Worm (Caenorhabditis elegans) whole organism, mixed stage, embryonic: ENCODE data around the gene C42D8.1.

Source experiments
- M03D4.4 ChIP-seq: sonication (generic microtip); optimal IDR thresholded peaks from 2 replicates; lab custom pipeline; 2017; ENCODE audit warnings: mild to moderate bottlenecking, missing genetic modification characterization, missing compliant biosample characterization
- bed-3 ChIP-seq: fragments of 200-800 bp; sonication (Bioruptor generic); optimal IDR thresholded peaks from 3 replicates; lab custom pipeline; 2018; ENCODE audit warnings: mild to moderate bottlenecking, missing genetic modification characterization, moderate library complexity, missing compliant biosample characterization
- blmp-1 ChIP-seq: fragments of 150-350 bp; optimal IDR thresholded peaks from 2 replicates; lab custom pipeline; 2014; ENCODE audit warnings: missing biosample characterization, missing genetic modification characterization
- ceh-39 ChIP-seq: fragments of 150-350 bp; optimal IDR thresholded peaks from 2 replicates; lab custom pipeline; 2014; ENCODE audit warnings: missing biosample characterization, missing genetic modification characterization
- ceh-43 ChIP-seq: fragments of 200-800 bp; sonication (Bioruptor generic); optimal IDR thresholded peaks from 2 replicates; lab custom pipeline; 2018; ENCODE audit warnings: mild to moderate bottlenecking, missing genetic modification characterization, moderate library complexity, missing compliant biosample characterization
- ceh-83 ChIP-seq: fragments of 200-800 bp; sonication (Bioruptor generic); optimal IDR thresholded peaks from 2 replicates; lab custom pipeline; 2018; ENCODE audit warnings: mild to moderate bottlenecking, missing genetic modification characterization, missing compliant biosample characterization
- ces-1 ChIP-seq: fragments of 150-350 bp; optimal IDR thresholded peaks from 2 replicates; lab custom pipeline; 2014; ENCODE audit warnings: missing biosample characterization, missing genetic modification reagents, missing genetic modification characterization
- cnd-1 ChIP-seq: fragments of 200-800 bp; sonication (Bioruptor generic); optimal IDR thresholded peaks from 2 replicates; lab custom pipeline; 2018; ENCODE audit warnings: mild to moderate bottlenecking, missing genetic modification characterization, missing compliant biosample characterization
- drap-1 ChIP-seq: fragments of 200-800 bp; sonication (Bioruptor generic); optimal IDR thresholded peaks from 3 replicates; lab custom pipeline; 2018; ENCODE audit warnings: mild to moderate bottlenecking, missing genetic modification characterization, missing compliant biosample characterization
- elt-1 ChIP-seq: sonication (generic microtip); optimal IDR thresholded peaks from 2 replicates; lab custom pipeline; 2017; ENCODE audit warnings: missing genetic modification characterization, mild to moderate bottlenecking, missing compliant biosample characterization, antibody characterized with exemption, moderate library complexity, borderline replicate concordance; ENCODE audit not compliant: insufficient read depth
- elt-3 ChIP-seq: fragments of 150-350 bp; optimal IDR thresholded peaks from 2 replicates; lab custom pipeline; 2014; ENCODE audit warnings: missing biosample characterization, missing genetic modification characterization
- flh-1 ChIP-seq: fragments of 200-800 bp; sonication (Bioruptor generic); optimal IDR thresholded peaks from 2 replicates; lab custom pipeline; 2018; ENCODE audit warnings: mild to moderate bottlenecking, missing genetic modification characterization, moderate library complexity, missing compliant biosample characterization
- ham-2 ChIP-seq: fragments of 200-800 bp; sonication (Bioruptor generic); optimal IDR thresholded peaks from 2 replicates; lab custom pipeline; 2018; ENCODE audit warnings: mild to moderate bottlenecking, missing genetic modification characterization, missing compliant biosample characterization
- hlh-1 ChIP-seq: fragments of 150-350 bp; optimal IDR thresholded peaks from 2 replicates; lab custom pipeline; 2014; ENCODE audit warnings: missing biosample characterization, missing genetic modification reagents, missing genetic modification characterization
- lin-13 ChIP-seq: fragments of 150-350 bp; optimal IDR thresholded peaks from 2 replicates; lab custom pipeline; 2014; ENCODE audit warnings: missing biosample characterization, missing genetic modification characterization
- lin-32 ChIP-seq: fragments of 200-800 bp; sonication (Bioruptor generic); optimal IDR thresholded peaks from 2 replicates; lab custom pipeline; 2018; ENCODE audit warnings: mild to moderate bottlenecking, missing genetic modification characterization, missing compliant biosample characterization
- lsy-2 ChIP-seq: fragments of 150-350 bp; optimal IDR thresholded peaks from 2 replicates; lab custom pipeline; 2014; ENCODE audit warnings: missing biosample characterization, missing genetic modification characterization
- mab-5 ChIP-seq: fragments of 150-350 bp; optimal IDR thresholded peaks from 2 replicates; lab custom pipeline; 2014; ENCODE audit warnings: missing biosample characterization, missing genetic modification characterization
- mep-1 ChIP-seq: fragments of 150-350 bp; optimal IDR thresholded peaks from 2 replicates; lab custom pipeline; 2017; ENCODE audit warnings: missing biosample characterization, missing genetic modification reagents, missing genetic modification characterization, inconsistent platforms
- mls-2 ChIP-seq: sonication (generic microtip); optimal IDR thresholded peaks from 2 replicates; lab custom pipeline; 2016; ENCODE audit warnings: mild to moderate bottlenecking, missing genetic modification characterization, moderate library complexity, missing compliant biosample characterization
- nhr-2 ChIP-seq: fragments of 150-350 bp; optimal IDR thresholded peaks from 2 replicates; lab custom pipeline; 2014; ENCODE audit warnings: missing biosample characterization, missing genetic modification characterization
- nhr-28 ChIP-seq: fragments of 150-350 bp; optimal IDR thresholded peaks from 2 replicates; lab custom pipeline; 2014; ENCODE audit warnings: missing biosample characterization, missing genetic modification characterization
- nhr-76 ChIP-seq: sonication (generic microtip); optimal IDR thresholded peaks from 2 replicates; lab custom pipeline; 2017; ENCODE audit warnings: missing biosample characterization, missing genetic modification characterization
- pha-4 ChIP-seq: fragments of 150-350 bp; optimal IDR thresholded peaks from 2 replicates; lab custom pipeline; 2018; ENCODE audit warnings: missing biosample characterization, missing genetic modification reagents, missing genetic modification characterization
- sptf-1 ChIP-seq: sonication (generic microtip); optimal IDR thresholded peaks from 2 replicates; lab custom pipeline; 2017; ENCODE audit warnings: mild to moderate bottlenecking, missing genetic modification characterization, moderate library complexity, missing compliant biosample characterization
- unc-120 ChIP-seq: sonication (generic microtip); optimal IDR thresholded peaks from 2 replicates; lab custom pipeline; 2017; ENCODE audit warnings: missing genetic modification characterization, missing compliant biosample characterization; ENCODE audit not compliant: poor library complexity, severe bottlenecking
- unc-39 ChIP-seq: fragments of 150-350 bp; optimal IDR thresholded peaks from 2 replicates; lab custom pipeline; 2014; ENCODE audit warnings: missing biosample characterization, missing genetic modification characterization
- unc-62 ChIP-seq: fragments of 150-350 bp; optimal IDR thresholded peaks from 2 replicates; lab custom pipeline; 2014; ENCODE audit warnings: missing biosample characterization, missing genetic modification reagents, missing genetic modification characterization
- zip-8 ChIP-seq: fragments of 150-350 bp; optimal IDR thresholded peaks from 2 replicates; lab custom pipeline; 2014; ENCODE audit warnings: missing biosample characterization, missing genetic modification characterization
- ztf-11 ChIP-seq: fragments of 150-350 bp; optimal IDR thresholded peaks from 2 replicates; lab custom pipeline; 2014; ENCODE audit warnings: missing biosample characterization, missing genetic modification characterization

C42D8.1 gene

ce11 chrX:5124288-5124687, 15.0 kb downstream of the C42D8.1 start:
- TF ChIP-seq zip-8 (tag; lab: Kevin White, UChicago) (no peak), ces-1 (GFP tag; lab: Kevin White, UChicago) (peak; percentile 81), mab-5 (tag; lab: Kevin White, UChicago) (no peak), cnd-1 (no peak), mls-2 (peak; percentile 18)
- TF ChIP-seq, all 35 proteins: peak for 2

DNA sequence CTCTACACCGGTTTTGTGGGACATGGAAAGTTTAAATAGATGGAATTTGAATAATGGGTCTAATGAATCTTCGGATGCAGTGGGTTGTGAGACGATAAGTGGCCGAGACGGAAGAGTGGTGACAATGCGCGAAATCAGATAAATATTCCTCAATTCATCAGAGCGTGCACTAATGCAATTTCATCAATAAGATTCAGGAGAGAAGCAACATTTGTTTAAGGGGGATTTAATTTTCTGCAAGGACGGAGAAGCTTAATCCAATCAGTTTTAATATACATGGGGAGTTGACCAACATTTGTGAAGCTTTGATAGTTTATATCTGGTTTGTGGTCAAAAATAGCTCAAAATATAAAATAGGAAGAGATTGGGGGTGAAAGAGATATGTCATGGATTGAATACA, 20.1 kb downstream of the C42D8.1 start:
- TF ChIP-seq ces-1 (GFP tag; lab: Kevin White, UChicago) = peak; percentile 100
- peak; percentile 33 for TF ChIP-seq unc-62 (GFP tag; lab: Kevin White, UChicago)
- no peak for TF ChIP-seq hlh-1 (tag; lab: Kevin White, UChicago)

- TF ChIP-seq lin-13 (no peak), ces-1 (GFP tag; lab: Kevin White, UChicago) (peak; percentile 91), zip-8 (tag; lab: Kevin White, UChicago) (no peak), drap-1 (GFP tag; lab: Kevin White, UChicago) (no peak)
Observed at ce11 chrX:5131760-5132159, 22.5 kb downstream of the C42D8.1 start.

ce11 chrX:5133980-5134379, 24.7 kb downstream of the C42D8.1 start, which contains the start of gene tbc-7:
Gene tbc-7 (plus strand): TSS chrX:5134280.
- TF ChIP-seq lsy-2 (tag; lab: Kevin White, UChicago) (no peak), bed-3 (GFP tag; lab: Kevin White, UChicago) (no peak), mls-2 (no peak), M03D4.4 (tag; lab: Kevin White, UChicago) (no peak), unc-62 (GFP tag; lab: Kevin White, UChicago) (no peak), mep-1 (no peak), lin-13 (no peak), zip-8 (tag; lab: Kevin White, UChicago) (no peak), elt-1 (tag; lab: Kevin White, UChicago) (no peak), unc-39 (tag; lab: Kevin White, UChicago) (no peak), blmp-1 (tag; lab: Kevin White, UChicago) (no peak), ceh-83 (GFP tag; lab: Kevin White, UChicago) (no peak), sptf-1 (tag; lab: Kevin White, UChicago) (no peak), ztf-11 (tag; lab: Kevin White, UChicago) (no peak)

ce11 chrX:5135548-5135947, 26.2 kb downstream of the C42D8.1 start:
- TF ChIP-seq nhr-2 (tag; lab: Kevin White, UChicago) (no peak), ceh-43 (GFP tag; lab: Kevin White, UChicago) (no peak), M03D4.4 (tag; lab: Kevin White, UChicago) (no peak), pha-4 (tag; lab: Kevin White, UChicago) (no peak), mls-2 (no peak), unc-120 (tag; lab: Kevin White, UChicago) (no peak), nhr-76 (tag; lab: Kevin White, UChicago) (no peak), unc-62 (GFP tag; lab: Kevin White, UChicago) (no peak), elt-1 (tag; lab: Kevin White, UChicago) (no peak), mep-1 (no peak), zip-8 (tag; lab: Kevin White, UChicago) (no peak), cnd-1 (no peak), ham-2 (no peak), mab-5 (tag; lab: Kevin White, UChicago) (no peak), elt-3 (no peak), sptf-1 (tag; lab: Kevin White, UChicago) (no peak), ceh-39 (tag; lab: Kevin White, UChicago) (no peak)
- TF ChIP-seq, all 35 proteins: peak for 0

DNA sequence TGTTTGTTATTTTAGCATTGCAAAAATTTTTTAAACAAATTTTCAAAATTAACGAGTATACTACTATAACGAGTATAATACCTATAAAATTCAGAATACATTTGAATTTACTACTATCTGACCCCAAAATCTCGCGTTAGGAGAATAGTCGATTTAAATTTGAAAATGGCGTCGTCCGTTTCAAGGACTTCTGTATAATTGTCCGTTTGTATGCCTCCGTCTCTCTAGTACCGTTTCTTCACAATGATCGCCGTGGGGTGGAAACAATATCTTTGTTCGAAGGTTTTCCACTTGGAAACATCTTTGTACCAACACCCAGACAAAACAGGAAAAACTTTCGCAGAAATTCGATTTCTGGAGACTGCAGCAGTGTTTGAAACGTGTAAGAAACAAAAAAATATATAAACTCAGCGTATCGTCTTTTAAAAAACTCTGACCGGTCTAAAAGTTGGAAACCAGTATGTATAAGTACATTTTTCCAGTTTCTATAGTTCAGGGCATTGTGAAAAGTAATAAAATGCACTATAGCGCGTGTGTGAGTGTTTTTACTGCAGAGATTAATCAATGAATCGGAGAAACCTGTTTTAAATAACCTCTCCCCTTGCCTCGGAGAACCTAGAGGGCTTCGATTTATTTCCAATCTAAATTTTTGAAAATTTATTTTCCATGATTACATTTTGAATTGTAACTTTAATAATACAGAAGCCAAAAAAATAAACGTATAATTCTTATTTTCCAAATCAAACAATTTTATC, 28.6 kb downstream of the C42D8.1 start:
- TF ChIP-seq unc-39 (tag; lab: Kevin White, UChicago) = no peak
- no peak for TF ChIP-seq lin-32 (GFP tag; lab: Kevin White, UChicago)
- no peak for TF ChIP-seq mls-2
- TF ChIP-seq lsy-2 (tag; lab: Kevin White, UChicago) = no peak
- no peak for TF ChIP-seq mab-5 (tag; lab: Kevin White, UChicago)
- no peak for TF ChIP-seq ceh-39 (tag; lab: Kevin White, UChicago)
- TF ChIP-seq ceh-43 (GFP tag; lab: Kevin White, UChicago) = no peak
- TF ChIP-seq unc-62 (GFP tag; lab: Kevin White, UChicago) = no peak
- TF ChIP-seq lin-13 = no peak
- no peak for TF ChIP-seq drap-1 (GFP tag; lab: Kevin White, UChicago)
- TF ChIP-seq flh-1 = no peak
- no peak for TF ChIP-seq pha-4 (tag; lab: Kevin White, UChicago)
- no peak for TF ChIP-seq zip-8 (tag; lab: Kevin White, UChicago)
- no peak for TF ChIP-seq hlh-1 (tag; lab: Kevin White, UChicago)
- TF ChIP-seq bed-3 (GFP tag; lab: Kevin White, UChicago) = no peak
- TF ChIP-seq nhr-28 (tag; lab: Kevin White, UChicago) = no peak
- TF ChIP-seq elt-3 = no peak
- TF ChIP-seq ces-1 (GFP tag; lab: Kevin White, UChicago) = no peak
- TF ChIP-seq ceh-83 (GFP tag; lab: Kevin White, UChicago) = no peak
- TF ChIP-seq unc-120 (tag; lab: Kevin White, UChicago) = no peak
- TF ChIP-seq, all 35 proteins: peak for 0
